Comparison of ENCODE assay signal across 2 worm cellular contexts in genomic region chrIII:13765782-13766181, ce11.
TF ChIP-seq lines count a peak whose summit lies in the region.

No protein-coding gene starts in this region.

TF ChIP-seq in whole organism, L4 larva, 104 proteins besides CTCF, POLR2A, EP300 and RAD21:
- no peak for TF ChIP-seq dmd-6 (GFP tag; IDR thresholded peaks at IDR 0.05; lab: Robert Waterston, UW)
- no peak for TF ChIP-seq nhr-10 (tag; optimal IDR thresholded peaks at IDR 0.05; lab: Kevin White, UChicago)
- TF ChIP-seq nhr-237 (tag; optimal IDR thresholded peaks at IDR 0.05; lab: Kevin White, UChicago) = no peak
- TF ChIP-seq lin-1 (GFP tag; IDR thresholded peaks at IDR 0.05; lab: Robert Waterston, UW) = no peak
- TF ChIP-seq unc-62 (GFP tag; optimal IDR thresholded peaks at IDR 0.05 in 1 of 2; lab: Kevin White, UChicago) = peak in 1 of 2 experiments; percentile 94
- no peak for TF ChIP-seq unc-62 (tag; optimal IDR thresholded peaks at IDR 0.05; lab: Kevin White, UChicago)
- TF ChIP-seq lim-7 (GFP tag; IDR thresholded peaks at IDR 0.05; lab: Robert Waterston, UW) = no peak
- TF ChIP-seq spr-1 (tag; optimal IDR thresholded peaks at IDR 0.05; lab: Kevin White, UChicago) = no peak
- no peak for TF ChIP-seq set-16 (GFP tag; IDR thresholded peaks at IDR 0.05; lab: Robert Waterston, UW)
- no peak for TF ChIP-seq F37D6.2 (tag; optimal IDR thresholded peaks at IDR 0.05; lab: Kevin White, UChicago)
- 0 out of 2 replicates have a peak, but pooled peaks have one; percentile 20 for TF ChIP-seq arid-1 (GFP tag; conservative IDR thresholded peaks at IDR 0.05; lab: Robert Waterston, UW)
- no peak for TF ChIP-seq D1046.2 (GFP tag; IDR thresholded peaks at IDR 0.05; lab: Robert Waterston, UW)
- no peak for TF ChIP-seq nhr-48 (tag; optimal IDR thresholded peaks at IDR 0.05; lab: Kevin White, UChicago)
- no peak for TF ChIP-seq ztf-7 (tag; optimal IDR thresholded peaks at IDR 0.05; lab: Kevin White, UChicago)
- TF ChIP-seq ceh-20 (GFP tag; IDR thresholded peaks at IDR 0.05; lab: Robert Waterston, UW) = no peak
- peak; percentile 6 for TF ChIP-seq sdz-12 (GFP tag; optimal IDR thresholded peaks at IDR 0.05; lab: Kevin White, UChicago)
- no peak for TF ChIP-seq dpl-1 (GFP tag; optimal IDR thresholded peaks at IDR 0.05; lab: Kevin White, UChicago)
- no peak for TF ChIP-seq skn-1 (tag; optimal IDR thresholded peaks at IDR 0.05; lab: Kevin White, UChicago)
- no peak for TF ChIP-seq ceh-28 (tag; optimal IDR thresholded peaks at IDR 0.05; lab: Kevin White, UChicago)
- peak; percentile 30 for TF ChIP-seq nhr-111 (GFP tag; optimal IDR thresholded peaks at IDR 0.05; lab: Kevin White, UChicago)
- no peak for TF ChIP-seq pha-4 (GFP tag; IDR thresholded peaks at IDR 0.05; lab: Robert Waterston, UW)
- TF ChIP-seq pha-4 (tag; optimal IDR thresholded peaks at IDR 0.05; lab: Kevin White, UChicago) = no peak
- no peak for TF ChIP-seq dve-1 (tag; optimal IDR thresholded peaks at IDR 0.05; lab: Kevin White, UChicago; ENCODE audit: insufficient read depth)
- no peak for TF ChIP-seq R02D3.7 (tag; optimal IDR thresholded peaks at IDR 0.05; lab: Kevin White, UChicago)
- no peak for TF ChIP-seq daf-12 (tag; optimal IDR thresholded peaks at IDR 0.05; lab: Kevin White, UChicago)
- no peak for TF ChIP-seq hlh-11 (tag; optimal IDR thresholded peaks at IDR 0.05; lab: Kevin White, UChicago)
- TF ChIP-seq daf-16 (GFP tag; optimal IDR thresholded peaks at IDR 0.05; lab: Kevin White, UChicago) = no peak
- peak; percentile 14 for TF ChIP-seq daf-16 (tag; optimal IDR thresholded peaks at IDR 0.05; lab: Kevin White, UChicago)
- no peak for TF ChIP-seq mdl-1 (tag; optimal IDR thresholded peaks at IDR 0.05; lab: Kevin White, UChicago)

TF ChIP-seq in whole organism, young adult, 124 proteins besides CTCF, POLR2A, EP300 and RAD21:
- no peak for TF ChIP-seq attf-3 (GFP tag; conservative IDR thresholded peaks at IDR 0.05; lab: Robert Waterston, UW)
- TF ChIP-seq madf-3 (GFP tag; IDR thresholded peaks at IDR 0.05; lab: Robert Waterston, UW) = 0 out of 2 replicates have a peak, but pooled peaks have one; percentile 66
- TF ChIP-seq zfh-2 (GFP tag; conservative IDR thresholded peaks at IDR 0.05; lab: Robert Waterston, UW) = 0 out of 2 replicates have a peak, but pooled peaks have one; percentile 15
- TF ChIP-seq T07F8.4 (tag; optimal IDR thresholded peaks at IDR 0.05; lab: Kevin White, UChicago) = no peak
- no peak for TF ChIP-seq B0019.2 (GFP tag; conservative IDR thresholded peaks at IDR 0.05; lab: Robert Waterston, UW)
- TF ChIP-seq F22D6.2 (tag; optimal IDR thresholded peaks at IDR 0.05; lab: Kevin White, UChicago) = no peak
- TF ChIP-seq lin-35 (GFP tag; optimal IDR thresholded peaks at IDR 0.05; lab: Kevin White, UChicago) = peak in 1 of 3 experiments; percentile 1
